Worm (Caenorhabditis elegans) whole organism, mixed stage, embryonic: ENCODE measurements around the gene Y44A6D.7.
A peak's percentile ranks its signal among the peaks of the same experiment; 100 is the strongest.

ENCODE experiments used
- M03D4.4 ChIP-seq: sonication (generic microtip); optimal IDR thresholded peaks from 2 replicates; lab custom pipeline; 2017; ENCODE audit warnings: mild to moderate bottlenecking, missing genetic modification characterization, missing compliant biosample characterization
- bed-3 ChIP-seq: fragments of 200-800 bp; sonication (Bioruptor generic); optimal IDR thresholded peaks from 3 replicates; lab custom pipeline; 2018; ENCODE audit warnings: mild to moderate bottlenecking, missing genetic modification characterization, moderate library complexity, missing compliant biosample characterization
- blmp-1 ChIP-seq: fragments of 150-350 bp; optimal IDR thresholded peaks from 2 replicates; lab custom pipeline; 2014; ENCODE audit warnings: missing biosample characterization, missing genetic modification characterization
- ceh-39 ChIP-seq: fragments of 150-350 bp; optimal IDR thresholded peaks from 2 replicates; lab custom pipeline; 2014; ENCODE audit warnings: missing biosample characterization, missing genetic modification characterization
- ceh-43 ChIP-seq: fragments of 200-800 bp; sonication (Bioruptor generic); optimal IDR thresholded peaks from 2 replicates; lab custom pipeline; 2018; ENCODE audit warnings: mild to moderate bottlenecking, missing genetic modification characterization, moderate library complexity, missing compliant biosample characterization
- ceh-83 ChIP-seq: fragments of 200-800 bp; sonication (Bioruptor generic); optimal IDR thresholded peaks from 2 replicates; lab custom pipeline; 2018; ENCODE audit warnings: mild to moderate bottlenecking, missing genetic modification characterization, missing compliant biosample characterization
- cnd-1 ChIP-seq: fragments of 200-800 bp; sonication (Bioruptor generic); optimal IDR thresholded peaks from 2 replicates; lab custom pipeline; 2018; ENCODE audit warnings: mild to moderate bottlenecking, missing genetic modification characterization, missing compliant biosample characterization
- drap-1 ChIP-seq: fragments of 200-800 bp; sonication (Bioruptor generic); optimal IDR thresholded peaks from 3 replicates; lab custom pipeline; 2018; ENCODE audit warnings: mild to moderate bottlenecking, missing genetic modification characterization, missing compliant biosample characterization
- elt-1 ChIP-seq: sonication (generic microtip); optimal IDR thresholded peaks from 2 replicates; lab custom pipeline; 2017; ENCODE audit warnings: missing genetic modification characterization, mild to moderate bottlenecking, missing compliant biosample characterization, antibody characterized with exemption, moderate library complexity, borderline replicate concordance; ENCODE audit not compliant: insufficient read depth
- flh-1 ChIP-seq: fragments of 200-800 bp; sonication (Bioruptor generic); optimal IDR thresholded peaks from 2 replicates; lab custom pipeline; 2018; ENCODE audit warnings: mild to moderate bottlenecking, missing genetic modification characterization, moderate library complexity, missing compliant biosample characterization
- ham-2 ChIP-seq: fragments of 200-800 bp; sonication (Bioruptor generic); optimal IDR thresholded peaks from 2 replicates; lab custom pipeline; 2018; ENCODE audit warnings: mild to moderate bottlenecking, missing genetic modification characterization, missing compliant biosample characterization
- hlh-1 ChIP-seq: fragments of 150-350 bp; optimal IDR thresholded peaks from 2 replicates; lab custom pipeline; 2014; ENCODE audit warnings: missing biosample characterization, missing genetic modification reagents, missing genetic modification characterization
- lin-13 ChIP-seq: fragments of 150-350 bp; optimal IDR thresholded peaks from 2 replicates; lab custom pipeline; 2014; ENCODE audit warnings: missing biosample characterization, missing genetic modification characterization
- lin-32 ChIP-seq: fragments of 200-800 bp; sonication (Bioruptor generic); optimal IDR thresholded peaks from 2 replicates; lab custom pipeline; 2018; ENCODE audit warnings: mild to moderate bottlenecking, missing genetic modification characterization, missing compliant biosample characterization
- lsy-2 ChIP-seq: fragments of 150-350 bp; optimal IDR thresholded peaks from 2 replicates; lab custom pipeline; 2014; ENCODE audit warnings: missing biosample characterization, missing genetic modification characterization
- mab-5 ChIP-seq: fragments of 150-350 bp; optimal IDR thresholded peaks from 2 replicates; lab custom pipeline; 2014; ENCODE audit warnings: missing biosample characterization, missing genetic modification characterization
- mep-1 ChIP-seq: fragments of 150-350 bp; optimal IDR thresholded peaks from 2 replicates; lab custom pipeline; 2017; ENCODE audit warnings: missing biosample characterization, missing genetic modification reagents, missing genetic modification characterization, inconsistent platforms
- mls-2 ChIP-seq: sonication (generic microtip); optimal IDR thresholded peaks from 2 replicates; lab custom pipeline; 2016; ENCODE audit warnings: mild to moderate bottlenecking, missing genetic modification characterization, moderate library complexity, missing compliant biosample characterization
- nhr-12 ChIP-seq: fragments of 150-350 bp; optimal IDR thresholded peaks from 2 replicates; lab custom pipeline; 2014; ENCODE audit warnings: missing biosample characterization, missing genetic modification characterization
- nhr-2 ChIP-seq: fragments of 150-350 bp; optimal IDR thresholded peaks from 2 replicates; lab custom pipeline; 2014; ENCODE audit warnings: missing biosample characterization, missing genetic modification characterization
- nhr-237 ChIP-seq: fragments of 150-350 bp; optimal IDR thresholded peaks from 2 replicates; lab custom pipeline; 2014; ENCODE audit warnings: missing biosample characterization, missing genetic modification characterization
- nhr-28 ChIP-seq: fragments of 150-350 bp; optimal IDR thresholded peaks from 2 replicates; lab custom pipeline; 2014; ENCODE audit warnings: missing biosample characterization, missing genetic modification characterization
- nhr-76 ChIP-seq: sonication (generic microtip); optimal IDR thresholded peaks from 2 replicates; lab custom pipeline; 2017; ENCODE audit warnings: missing biosample characterization, missing genetic modification characterization
- pha-4 ChIP-seq: fragments of 150-350 bp; optimal IDR thresholded peaks from 2 replicates; lab custom pipeline; 2018; ENCODE audit warnings: missing biosample characterization, missing genetic modification reagents, missing genetic modification characterization
- snpc-4 ChIP-seq: fragments of 150-350 bp; optimal IDR thresholded peaks from 2 replicates; lab custom pipeline; 2014; ENCODE audit warnings: missing biosample characterization, missing genetic modification characterization
- sptf-1 ChIP-seq: sonication (generic microtip); optimal IDR thresholded peaks from 2 replicates; lab custom pipeline; 2017; ENCODE audit warnings: mild to moderate bottlenecking, missing genetic modification characterization, moderate library complexity, missing compliant biosample characterization
- unc-120 ChIP-seq: sonication (generic microtip); optimal IDR thresholded peaks from 2 replicates; lab custom pipeline; 2017; ENCODE audit warnings: missing genetic modification characterization, missing compliant biosample characterization; ENCODE audit not compliant: poor library complexity, severe bottlenecking
- unc-39 ChIP-seq: fragments of 150-350 bp; optimal IDR thresholded peaks from 2 replicates; lab custom pipeline; 2014; ENCODE audit warnings: missing biosample characterization, missing genetic modification characterization
- unc-62 ChIP-seq: fragments of 150-350 bp; optimal IDR thresholded peaks from 2 replicates; lab custom pipeline; 2014; ENCODE audit warnings: missing biosample characterization, missing genetic modification reagents, missing genetic modification characterization
- ztf-11 ChIP-seq: fragments of 150-350 bp; optimal IDR thresholded peaks from 2 replicates; lab custom pipeline; 2014; ENCODE audit warnings: missing biosample characterization, missing genetic modification characterization

Gene Y44A6D.7

ce11 chrV:20814424-20814823, at the start of gene Y44A6D.7:
TSS of gene Y44A6D.7 (plus strand) at chrV:20814724.
- TF ChIP-seq lsy-2 (no peak), cnd-1 (tag; lab: Kevin White, UChicago) (no peak), hlh-1 (no peak), snpc-4 (tag; lab: Kevin White, UChicago) (no peak), sptf-1 (no peak), drap-1 (no peak), blmp-1 (no peak)

DNA sequence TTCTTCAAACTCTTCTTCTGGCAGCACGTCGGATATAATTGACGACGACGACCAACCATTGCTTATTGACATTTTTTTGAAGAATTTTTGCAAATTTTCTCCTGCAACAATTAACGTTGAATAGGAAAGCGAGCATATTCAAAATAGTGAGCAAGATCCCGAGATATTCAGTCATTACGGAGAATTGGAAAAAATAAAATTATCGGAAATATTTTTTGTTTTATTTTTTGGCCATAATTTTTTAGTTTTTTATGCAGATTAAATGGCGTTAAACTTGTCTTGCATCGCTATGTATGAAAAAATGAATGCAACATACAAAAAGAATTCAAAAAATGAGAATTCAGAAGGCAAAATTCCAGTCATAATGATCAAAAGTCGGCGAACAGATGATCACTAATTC, 44.5 kb upstream of the Y44A6D.7 start, which contains the start of gene elp-1:
elp-1 (minus strand) TSS at position 101 of the 400 bp plus-strand sequence.
- TF ChIP-seq unc-39 (tag; lab: Kevin White, UChicago) (no peak), blmp-1 (no peak), mab-5 (tag; lab: Kevin White, UChicago) (no peak), pha-4 (tag; lab: Kevin White, UChicago) (no peak), ceh-83 (GFP tag; lab: Kevin White, UChicago) (no peak), ceh-39 (tag; lab: Kevin White, UChicago) (no peak), snpc-4 (tag; lab: Kevin White, UChicago) (no peak), ceh-43 (GFP tag; lab: Kevin White, UChicago) (no peak), flh-1 (GFP tag; lab: Kevin White, UChicago) (no peak)

DNA sequence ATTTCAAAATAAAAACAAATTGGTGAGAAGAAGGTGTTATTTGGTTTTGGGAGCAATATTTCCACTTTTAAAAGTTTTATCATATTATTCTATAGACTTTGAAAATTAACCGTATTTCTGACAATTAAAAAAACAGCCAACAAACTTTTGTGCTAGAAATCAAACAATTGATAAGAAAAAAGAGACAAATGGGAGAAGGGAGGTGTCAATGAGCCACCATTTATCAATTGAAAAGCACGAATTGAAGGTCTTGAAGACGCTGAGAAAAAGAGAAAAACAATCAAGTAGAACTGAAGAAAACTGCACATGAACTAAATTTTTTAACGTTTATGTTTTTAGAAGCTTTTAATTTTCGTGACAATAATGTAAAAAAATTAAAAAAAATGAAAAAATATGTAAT, 43.7 kb upstream of the Y44A6D.7 start:
- TF ChIP-seq mls-2 (tag; lab: Kevin White, UChicago) = no peak
- TF ChIP-seq lsy-2 = no peak
- TF ChIP-seq cnd-1 (tag; lab: Kevin White, UChicago) = no peak
- TF ChIP-seq bed-3 (GFP tag; lab: Kevin White, UChicago) = no peak
- no peak for TF ChIP-seq nhr-76 (tag; lab: Kevin White, UChicago)
- TF ChIP-seq drap-1 = no peak
- TF ChIP-seq mep-1 (tag; lab: Kevin White, UChicago) = no peak
- no peak for TF ChIP-seq ceh-83 (GFP tag; lab: Kevin White, UChicago)
- no peak for TF ChIP-seq ztf-11 (tag; lab: Kevin White, UChicago)
- TF ChIP-seq nhr-237 = no peak
- TF ChIP-seq lin-32 = no peak
- no peak for TF ChIP-seq hlh-1
- no peak for TF ChIP-seq nhr-28
- no peak for TF ChIP-seq unc-62
- no peak for TF ChIP-seq nhr-2 (tag; lab: Kevin White, UChicago)
- no peak for TF ChIP-seq flh-1 (GFP tag; lab: Kevin White, UChicago)
- no peak for TF ChIP-seq elt-1
- no peak for TF ChIP-seq ceh-43 (GFP tag; lab: Kevin White, UChicago)

ce11 chrV:20771702-20772101, 42.8 kb upstream of the Y44A6D.7 start:
- peak; percentile 97 for TF ChIP-seq unc-62
- peak; percentile 31 for TF ChIP-seq hlh-1
- peak; percentile 15 for TF ChIP-seq unc-120 (tag; lab: Kevin White, UChicago)
- no peak for TF ChIP-seq unc-39 (tag; lab: Kevin White, UChicago)

ce11 chrV:20773647-20774046, 40.9 kb upstream of the Y44A6D.7 start, which contains the start of gene F38A6.5:
TSS of gene F38A6.5 (minus strand) at chrV:20773747.
- no peak for TF ChIP-seq ham-2 (GFP tag; lab: Kevin White, UChicago)
- no peak for TF ChIP-seq M03D4.4 (tag; lab: Kevin White, UChicago)
- no peak for TF ChIP-seq lin-32
- no peak for TF ChIP-seq unc-120 (tag; lab: Kevin White, UChicago)

ce11 chrV:20775269-20775668, 39.3 kb upstream of the Y44A6D.7 start, which contains the start of gene F38A6.4:
TSS of gene F38A6.4 (minus strand) at chrV:20775369.
- TF ChIP-seq elt-1 = no peak
- TF ChIP-seq pha-4 (tag; lab: Kevin White, UChicago) = no peak

ce11 chrV:20776761-20777160, 37.8 kb upstream of the Y44A6D.7 start:
- TF ChIP-seq ztf-11 (tag; lab: Kevin White, UChicago) = no peak
- no peak for TF ChIP-seq nhr-12 (tag; lab: Kevin White, UChicago)
- TF ChIP-seq lin-13 (tag; lab: Kevin White, UChicago) = no peak
- TF ChIP-seq ham-2 (GFP tag; lab: Kevin White, UChicago) = no peak
- no peak for TF ChIP-seq nhr-2 (tag; lab: Kevin White, UChicago)
